Fruit fly (Drosophila melanogaster): ENCODE data around the gene Naa20B.

Gene Naa20B

DNA sequence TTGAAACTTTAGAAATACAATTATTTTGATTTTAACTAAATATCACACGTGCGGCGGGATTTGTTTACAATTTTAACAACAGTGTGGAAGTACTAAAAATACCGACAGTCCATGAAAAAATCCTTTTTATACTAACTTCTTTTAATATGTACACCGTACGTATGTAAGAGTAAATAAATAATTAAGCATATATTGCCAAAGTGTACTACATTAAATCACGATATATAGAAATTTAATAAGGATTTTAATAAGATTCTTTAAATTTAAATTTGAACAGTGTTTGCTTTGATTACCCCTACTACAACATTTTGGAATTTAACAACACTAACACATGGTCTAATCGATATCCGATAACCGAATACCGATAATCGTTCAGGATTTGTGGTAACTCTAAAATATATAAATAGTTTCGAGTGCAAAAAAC, 35.0 kb upstream of the Naa20B start, which contains the start of the genes Ski6 and CG16812 (continued):
- TF ChIP-seq CG4617 (GFP tag; optimal IDR thresholded peaks at IDR 0.05; ENCODE audit: borderline replicate concordance), result peak; percentile 65
- TF ChIP-seq pb (GFP tag; optimal IDR thresholded peaks at IDR 0.05), result no peak
- peak; percentile 53 for TF ChIP-seq CG4820 (GFP tag; optimal IDR thresholded peaks at IDR 0.05)
- TF ChIP-seq CG11456 (GFP tag; IDR thresholded peaks at IDR 0.05), result no peak
- no peak; the same call in 2 of the 3 replicates for TF ChIP-seq so (GFP tag; IDR thresholded peaks at IDR 0.05)
- peak; percentile 42; the same call in 2 of the 3 replicates for TF ChIP-seq CG14050 (GFP tag; IDR thresholded peaks at IDR 0.05)
- peak; percentile 65 for TF ChIP-seq CG7556 (GFP tag; optimal IDR thresholded peaks at IDR 0.05)
- TF ChIP-seq CG2202 (tag; optimal IDR thresholded peaks at IDR 0.05), result peak; percentile 43
- TF ChIP-seq chif (GFP tag; optimal IDR thresholded peaks at IDR 0.05), result peak in 1 of 2 experiments; percentile 15
- no peak for TF ChIP-seq CG5953 (GFP tag; IDR thresholded peaks at IDR 0.05)
- TF ChIP-seq CG12299 (tag; optimal IDR thresholded peaks at IDR 0.05), result peak; percentile 65
- peak; percentile 57 for TF ChIP-seq Dp (GFP tag; optimal IDR thresholded peaks at IDR 0.05)
- peak; percentile 34 for TF ChIP-seq CG3407 (GFP tag; optimal IDR thresholded peaks at IDR 0.05)
- no peak for TF ChIP-seq CG12219 (GFP tag; optimal IDR thresholded peaks at IDR 0.05)
- no peak for TF ChIP-seq eyg (GFP tag; optimal IDR thresholded peaks at IDR 0.05)
- no peak for TF ChIP-seq Vsx1 (GFP tag; optimal IDR thresholded peaks at IDR 0.05)
- peak; percentile 67 for TF ChIP-seq CG10979 (tag; optimal IDR thresholded peaks at IDR 0.05)
- TF ChIP-seq crc (GFP tag; optimal IDR thresholded peaks at IDR 0.05), result no peak
- peak; percentile 41 for TF ChIP-seq CG33557 (GFP tag; optimal IDR thresholded peaks at IDR 0.05)
- peak; percentile 68 for TF ChIP-seq gcm (GFP tag; optimal IDR thresholded peaks at IDR 0.05)
- no peak for TF ChIP-seq hkb (optimal IDR thresholded peaks at IDR 0.05)
- TF ChIP-seq hkb (GFP tag; IDR thresholded peaks at IDR 0.05), result peak; percentile 69
- TF ChIP-seq ATbp (GFP tag; optimal IDR thresholded peaks at IDR 0.05), result no peak
- peak; percentile 15 for TF ChIP-seq zfh2 (GFP tag; optimal IDR thresholded peaks at IDR 0.05)
- no peak for TF ChIP-seq maf-S (GFP tag; optimal IDR thresholded peaks at IDR 0.05)
- TF ChIP-seq CG13123 (GFP tag; optimal IDR thresholded peaks at IDR 0.05), result peak; percentile 67
- TF ChIP-seq run (tag; optimal IDR thresholded peaks at IDR 0.05), result peak; percentile 45
- no peak for TF ChIP-seq fd64A (GFP tag; optimal IDR thresholded peaks at IDR 0.05)
- TF ChIP-seq pho (GFP tag; optimal IDR thresholded peaks at IDR 0.05), result peak; percentile 50
- no peak; the same call in 1 of the 2 replicates for TF ChIP-seq Ravus (GFP tag; IDR thresholded peaks at IDR 0.05)
- TF ChIP-seq prd (optimal IDR thresholded peaks at IDR 0.05), result no peak
- peak; percentile 76 for TF ChIP-seq prd (GFP tag; IDR thresholded peaks at IDR 0.05)
- peak; percentile 10 for TF ChIP-seq CG3065 (GFP tag; optimal IDR thresholded peaks at IDR 0.05)
- no peak for TF ChIP-seq CG9437 (GFP tag; optimal IDR thresholded peaks at IDR 0.05)
- TF ChIP-seq Mes4 (GFP tag; optimal IDR thresholded peaks at IDR 0.05), result no peak
- no peak for TF ChIP-seq mam (GFP tag; optimal IDR thresholded peaks at IDR 0.05)
- peak; percentile 88 for TF ChIP-seq CG14710 (tag; optimal IDR thresholded peaks at IDR 0.05)
- peak in 1 of 2 experiments; percentile 33 for TF ChIP-seq insv (GFP tag; optimal IDR thresholded peaks at IDR 0.05)
- TF ChIP-seq aop (GFP tag; IDR thresholded peaks at IDR 0.05), result no peak
- no peak for TF ChIP-seq pan (optimal IDR thresholded peaks at IDR 0.05)
- peak in 1 of 2 experiments; percentile 67 for TF ChIP-seq pan (GFP tag; optimal IDR thresholded peaks at IDR 0.05 in 1 of 2, IDR thresholded peaks at IDR 0.05 in 1 of 2)
- TF ChIP-seq Blimp-1 (GFP tag; optimal IDR thresholded peaks at IDR 0.05), result no peak
- TF ChIP-seq CG12769 (tag; optimal IDR thresholded peaks at IDR 0.05), result no peak
- TF ChIP-seq Dfd (GFP tag; optimal IDR thresholded peaks at IDR 0.05), result no peak
- TF ChIP-seq CG12236 (GFP tag; optimal IDR thresholded peaks at IDR 0.05), result no peak
- peak; percentile 77 for TF ChIP-seq lilli (GFP tag; optimal IDR thresholded peaks at IDR 0.05)
- peak; percentile 66 for TF ChIP-seq Fer2 (tag; optimal IDR thresholded peaks at IDR 0.05)
- TF ChIP-seq luna (GFP tag; optimal IDR thresholded peaks at IDR 0.05), result no peak
- TF ChIP-seq pnt (GFP tag; optimal IDR thresholded peaks at IDR 0.05), result peak; percentile 15
- peak; percentile 60 for TF ChIP-seq CG16815 (GFP tag; optimal IDR thresholded peaks at IDR 0.05)
- TF ChIP-seq Atf3 (GFP tag; optimal IDR thresholded peaks at IDR 0.05), result no peak
- TF ChIP-seq h (optimal IDR thresholded peaks at IDR 0.05), result no peak
- TF ChIP-seq CG11247 (GFP tag; IDR thresholded peaks at IDR 0.05), result peak; percentile 52; the same call in 1 of the 2 replicates

Data from whole organism, embryonic.